Worm (Caenorhabditis elegans) whole organism, early embryonic: ENCODE data around the gene B0454.6.
A peak's percentile ranks its signal among the peaks of the same experiment; 100 is the strongest.

ENCODE experiments used
- B0310.2 ChIP-seq: sonication (generic microtip); optimal IDR thresholded peaks from 2 replicates; lab custom pipeline; 2016; ENCODE audit warnings: mild to moderate bottlenecking, missing genetic modification characterization, missing compliant biosample characterization
- F13C5.2 ChIP-seq: sonication (generic microtip); optimal IDR thresholded peaks from 2 replicates; lab custom pipeline; 2017; ENCODE audit warnings: mild to moderate bottlenecking, missing genetic modification characterization, inconsistent platforms, missing compliant biosample characterization
- aly-1 ChIP-seq: sonication (generic microtip); optimal IDR thresholded peaks from 2 replicates; lab custom pipeline; 2016; ENCODE audit warnings: missing genetic modification characterization, missing compliant biosample characterization
- ama-1 ChIP-seq: fragments of 150-350 bp; optimal IDR thresholded peaks from 2 replicates; lab custom pipeline; 2014
- ceh-13 ChIP-seq: fragments of 200-800 bp; sonication (Bioruptor generic); optimal IDR thresholded peaks from 2 replicates; lab custom pipeline; 2018; ENCODE audit warnings: mild to moderate bottlenecking, missing genetic modification characterization, missing compliant biosample characterization
- ceh-36 ChIP-seq: sonication (generic microtip); optimal IDR thresholded peaks from 2 replicates; lab custom pipeline; 2016; ENCODE audit warnings: missing genetic modification characterization, inconsistent platforms, missing compliant biosample characterization
- ets-7 ChIP-seq: sonication (generic microtip); optimal IDR thresholded peaks from 2 replicates; lab custom pipeline; 2016; ENCODE audit warnings: missing genotype, missing genetic modification characterization, missing compliant biosample characterization
- flt-1 ChIP-seq: fragments of 200-800 bp; sonication (Bioruptor generic); IDR thresholded peaks from 2 replicates; pipeline ENCODE4 v1.3.6; 2022; ENCODE audit warnings: missing genetic modification characterization, missing compliant biosample characterization
- hmbx-1 ChIP-seq: sonication (generic microtip); optimal IDR thresholded peaks from 2 replicates; lab custom pipeline; 2016; ENCODE audit warnings: mild to moderate bottlenecking, missing genetic modification characterization, missing compliant biosample characterization
- hmg-4 ChIP-seq: fragments of 200-800 bp; sonication (Bioruptor generic); optimal IDR thresholded peaks from 2 replicates; lab custom pipeline; 2018; ENCODE audit warnings: mild to moderate bottlenecking, missing genetic modification characterization, missing compliant biosample characterization
- hnd-1 ChIP-seq: sonication (generic microtip); optimal IDR thresholded peaks from 2 replicates; lab custom pipeline; 2016; ENCODE audit warnings: missing genetic modification characterization, missing compliant biosample characterization
- pes-1 ChIP-seq: fragments of 200-800 bp; sonication (Bioruptor generic); IDR thresholded peaks from 2 replicates; pipeline ENCODE4 v1.3.6; 2022; ENCODE audit warnings: missing genetic modification reagents, missing genetic modification characterization, missing compliant biosample characterization
- scrt-1 ChIP-seq: fragments of 200-800 bp; sonication (Bioruptor generic); IDR thresholded peaks from 2 replicates; pipeline ENCODE4 v1.3.6; 2022; ENCODE audit warnings: missing genetic modification characterization, missing compliant biosample characterization
- sea-1 ChIP-seq: fragments of 200-800 bp; sonication (Bioruptor generic); conservative IDR thresholded peaks from 2 replicates; pipeline ENCODE4 v1.3.6; 2022; ENCODE audit warnings: missing genetic modification characterization, missing compliant biosample characterization
- tbx-11 ChIP-seq: fragments of 200-800 bp; sonication (Bioruptor generic); IDR thresholded peaks from 2 replicates; pipeline ENCODE4 v1.3.6; 2022; ENCODE audit warnings: missing genetic modification characterization, missing compliant biosample characterization
- tbx-37 ChIP-seq: fragments of 200-800 bp; sonication (Bioruptor generic); conservative IDR thresholded peaks from 2 replicates; pipeline ENCODE4 v1.3.6; 2022; ENCODE audit warnings: missing genetic modification reagents, missing genetic modification characterization, missing compliant biosample characterization
- tra-4 ChIP-seq: sonication (generic microtip); optimal IDR thresholded peaks from 2 replicates; lab custom pipeline; 2017; ENCODE audit warnings: missing genetic modification characterization, missing compliant biosample characterization

Gene B0454.6

DNA sequence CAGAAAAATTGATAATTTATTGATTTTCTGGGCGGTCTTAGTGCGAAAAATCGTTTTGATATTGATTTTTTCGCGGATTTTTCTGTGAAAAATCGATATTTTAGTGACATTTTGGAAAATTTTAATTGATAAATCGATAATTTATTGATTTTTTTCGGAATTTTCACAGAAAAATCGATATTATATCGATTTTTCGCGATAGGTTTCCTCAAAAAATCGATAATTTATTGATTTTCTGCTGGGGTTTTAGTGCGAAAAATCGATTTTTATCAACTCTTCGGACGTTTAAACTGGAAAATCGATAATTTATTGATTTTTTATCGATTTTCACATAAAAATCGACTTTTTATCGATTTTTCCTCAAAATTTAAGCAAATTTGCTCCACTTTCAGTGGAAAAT is 34.9 kb downstream of the B0454.6 start:
- TF ChIP-seq tra-4 (no peak), hmbx-1 (tag; lab: Kevin White, UChicago) (no peak), ceh-36 (tag; lab: Kevin White, UChicago) (no peak), hmg-4 (GFP tag; lab: Kevin White, UChicago) (no peak), F13C5.2 (tag; lab: Kevin White, UChicago) (no peak), ceh-13 (GFP tag; lab: Kevin White, UChicago) (no peak), scrt-1 (GFP tag; lab: Robert Waterston, UW) (no peak), hnd-1 (no peak), sea-1 (GFP tag; lab: Robert Waterston, UW) (no peak), ama-1 (lab: Kevin White, UChicago) (no peak), tbx-37 (GFP tag; lab: Robert Waterston, UW) (no peak), ets-7 (no peak), aly-1 (tag; lab: Kevin White, UChicago) (no peak), flt-1 (GFP tag; lab: Robert Waterston, UW) (no peak), B0310.2 (no peak), tbx-11 (no peak), pes-1 (GFP tag; lab: Robert Waterston, UW) (no peak)

DNA sequence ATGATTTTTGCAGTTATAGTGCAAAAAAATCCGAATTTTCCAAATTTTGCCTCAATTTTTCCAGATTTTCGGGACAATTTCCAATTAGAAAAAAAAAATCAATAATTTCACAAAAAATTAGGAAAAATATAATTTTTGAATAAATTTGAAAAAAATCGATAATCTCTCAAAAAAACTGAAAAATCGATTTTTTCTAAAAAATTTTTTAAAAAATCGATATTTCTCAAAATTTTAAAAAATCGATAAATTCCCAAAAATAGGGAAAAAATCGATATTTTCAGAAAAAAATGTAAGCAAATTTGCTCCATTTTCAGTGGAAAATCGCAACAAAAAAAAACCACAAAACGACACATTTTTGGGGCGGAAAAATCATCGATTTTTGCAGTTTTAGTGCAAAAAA is 35.3 kb downstream of the B0454.6 start:
- TF ChIP-seq sea-1 (GFP tag; lab: Robert Waterston, UW), result no peak
- TF ChIP-seq tbx-37 (GFP tag; lab: Robert Waterston, UW), result no peak
- TF ChIP-seq tbx-11, result no peak
- no peak for TF ChIP-seq pes-1 (GFP tag; lab: Robert Waterston, UW)
- no peak for TF ChIP-seq hmbx-1 (tag; lab: Kevin White, UChicago)
- no peak for TF ChIP-seq tra-4
- no peak for TF ChIP-seq aly-1 (tag; lab: Kevin White, UChicago)
- TF ChIP-seq ceh-13 (GFP tag; lab: Kevin White, UChicago), result no peak
- TF ChIP-seq F13C5.2 (tag; lab: Kevin White, UChicago), result no peak
- TF ChIP-seq flt-1 (GFP tag; lab: Robert Waterston, UW), result no peak
- no peak for TF ChIP-seq hmg-4 (GFP tag; lab: Kevin White, UChicago)
- no peak for TF ChIP-seq B0310.2
- no peak for TF ChIP-seq ets-7
- no peak for TF ChIP-seq ceh-36 (tag; lab: Kevin White, UChicago)
- no peak for TF ChIP-seq scrt-1 (GFP tag; lab: Robert Waterston, UW)
- no peak for TF ChIP-seq ama-1 (lab: Kevin White, UChicago)
- no peak for TF ChIP-seq hnd-1

- no peak for TF ChIP-seq tbx-37 (GFP tag; lab: Robert Waterston, UW)
- TF ChIP-seq ets-7, result no peak
- TF ChIP-seq tra-4, result no peak
- no peak for TF ChIP-seq pes-1 (GFP tag; lab: Robert Waterston, UW)
- no peak for TF ChIP-seq ceh-36 (tag; lab: Kevin White, UChicago)
- no peak for TF ChIP-seq scrt-1 (GFP tag; lab: Robert Waterston, UW)
- no peak for TF ChIP-seq aly-1 (tag; lab: Kevin White, UChicago)
- no peak for TF ChIP-seq ceh-13 (GFP tag; lab: Kevin White, UChicago)
- TF ChIP-seq F13C5.2 (tag; lab: Kevin White, UChicago), result no peak
- TF ChIP-seq B0310.2, result no peak
- no peak for TF ChIP-seq hmg-4 (GFP tag; lab: Kevin White, UChicago)
- TF ChIP-seq tbx-11, result no peak
- TF ChIP-seq sea-1 (GFP tag; lab: Robert Waterston, UW), result no peak
- no peak for TF ChIP-seq ama-1 (lab: Kevin White, UChicago)
- no peak for TF ChIP-seq flt-1 (GFP tag; lab: Robert Waterston, UW)
- no peak for TF ChIP-seq hnd-1
- TF ChIP-seq hmbx-1 (tag; lab: Kevin White, UChicago), result no peak
These were observed 36.1 kb downstream of the B0454.6 start for ce11 chrII:3068646-3069045.

- TF ChIP-seq ceh-36 (tag; lab: Kevin White, UChicago) (no peak), hmbx-1 (tag; lab: Kevin White, UChicago) (no peak), sea-1 (GFP tag; lab: Robert Waterston, UW) (no peak), scrt-1 (GFP tag; lab: Robert Waterston, UW) (no peak), pes-1 (GFP tag; lab: Robert Waterston, UW) (no peak), tra-4 (no peak), F13C5.2 (tag; lab: Kevin White, UChicago) (no peak), aly-1 (tag; lab: Kevin White, UChicago) (no peak), hnd-1 (no peak), flt-1 (GFP tag; lab: Robert Waterston, UW) (no peak), tbx-37 (GFP tag; lab: Robert Waterston, UW) (no peak), tbx-11 (no peak), ets-7 (no peak), ama-1 (lab: Kevin White, UChicago) (no peak), hmg-4 (GFP tag; lab: Kevin White, UChicago) (no peak)
These were observed 37.6 kb downstream of the B0454.6 start for ce11 chrII:3070182-3070581.

- TF ChIP-seq flt-1 (GFP tag; lab: Robert Waterston, UW) (no peak), hmbx-1 (tag; lab: Kevin White, UChicago) (no peak), hmg-4 (GFP tag; lab: Kevin White, UChicago) (no peak), pes-1 (GFP tag; lab: Robert Waterston, UW) (no peak), ceh-13 (GFP tag; lab: Kevin White, UChicago) (no peak), tbx-37 (GFP tag; lab: Robert Waterston, UW) (no peak), scrt-1 (GFP tag; lab: Robert Waterston, UW) (no peak), ama-1 (lab: Kevin White, UChicago) (no peak), tbx-11 (no peak), ceh-36 (tag; lab: Kevin White, UChicago) (no peak), F13C5.2 (tag; lab: Kevin White, UChicago) (no peak), ets-7 (no peak)
These were observed 38.6 kb downstream of the B0454.6 start, which contains the start of gene Y25C1A.7 for ce11 chrII:3071012-3071749. Y25C1A.7 (minus strand) TSS chrII:3071062.

DNA sequence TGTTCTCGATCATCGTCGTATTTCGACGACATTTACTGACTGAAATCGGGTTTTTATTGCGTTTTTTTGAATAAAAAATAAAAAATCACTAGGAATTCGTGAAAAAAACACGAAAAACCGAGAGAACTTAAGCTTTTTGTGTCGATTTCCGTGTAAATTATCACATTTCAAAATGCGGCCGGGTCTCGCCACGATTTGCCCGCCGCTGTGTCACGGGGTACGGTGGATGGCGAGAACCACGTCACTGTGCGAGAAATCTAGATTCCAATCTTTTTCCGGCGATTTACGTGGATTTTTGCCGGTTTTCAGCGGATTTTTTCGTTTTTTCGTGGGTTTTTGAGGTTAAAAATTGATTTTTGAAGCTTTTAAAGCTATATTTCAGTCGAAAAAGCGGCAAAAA is 44.3 kb downstream of the B0454.6 start, which contains the start of gene Y25C1A.8:
Gene Y25C1A.8 (minus strand): TSS at position 45 of the 400 bp plus-strand sequence.
- TF ChIP-seq ceh-36 (tag; lab: Kevin White, UChicago) (no peak), F13C5.2 (tag; lab: Kevin White, UChicago) (peak; percentile 87), tra-4 (no peak), hnd-1 (no peak), B0310.2 (no peak), flt-1 (GFP tag; lab: Robert Waterston, UW) (no peak), tbx-37 (GFP tag; lab: Robert Waterston, UW) (no peak), tbx-11 (0 out of 2 replicates have a peak, but pooled peaks have one; percentile 13), hmg-4 (GFP tag; lab: Kevin White, UChicago) (peak; percentile 16), scrt-1 (GFP tag; lab: Robert Waterston, UW) (no peak), hmbx-1 (tag; lab: Kevin White, UChicago) (no peak), ama-1 (lab: Kevin White, UChicago) (no peak), aly-1 (tag; lab: Kevin White, UChicago) (peak; percentile 17), ets-7 (no peak), pes-1 (GFP tag; lab: Robert Waterston, UW) (0 out of 2 replicates have a peak, but pooled peaks have one; percentile 45), ceh-13 (GFP tag; lab: Kevin White, UChicago) (no peak), sea-1 (GFP tag; lab: Robert Waterston, UW) (0 out of 2 replicates have a peak, but pooled peaks have one; percentile 14)
